Fruit fly (Drosophila melanogaster) whole organism, embryonic: ENCODE results near the gene Cpr.

ENCODE experiments used
- Aef1 ChIP-seq: fragments of 200-800 bp; sonication (Bioruptor generic); IDR thresholded peaks from 3 replicates; pipeline ENCODE4 v1.3.6; 2022; ENCODE audit warnings: missing biosample characterization, missing genetic modification characterization
- Antp ChIP-seq: fragments of 200-800 bp; sonication (Bioruptor generic); optimal IDR thresholded peaks from 3 replicates; lab custom pipeline; 2016; ENCODE audit warnings: missing biosample characterization, missing genetic modification characterization
- Atf6 ChIP-seq: fragments of 200-800 bp; sonication (Bioruptor generic); IDR thresholded peaks from 2 replicates; pipeline ENCODE4 v1.3.6; 2022; ENCODE audit warnings: missing biosample characterization, missing genetic modification characterization
- Bgb ChIP-seq: fragments of 200-800 bp; sonication (Bioruptor generic); IDR thresholded peaks from 2 replicates; pipeline ENCODE4 v1.3.6; 2022; ENCODE audit warnings: missing biosample characterization, missing genetic modification characterization; ENCODE audit not compliant: partially characterized antibody
- CG10366 ChIP-seq: fragments of 200-800 bp; sonication (Bioruptor generic); IDR thresholded peaks from 2 replicates; pipeline ENCODE4 v1.3.6; 2022; ENCODE audit warnings: missing biosample characterization, missing genetic modification characterization
- CG10654 ChIP-seq: fragments of 200-800 bp; sonication (Bioruptor generic); optimal IDR thresholded peaks from 2 replicates; lab custom pipeline; 2016; ENCODE audit warnings: missing biosample characterization, missing genetic modification characterization
- CG11093 ChIP-seq: fragments of 200-800 bp; sonication (Bioruptor generic); IDR thresholded peaks from 3 replicates; pipeline ENCODE4 v1.3.6; 2022; ENCODE audit warnings: missing biosample characterization, missing genetic modification characterization
- CG12769 ChIP-seq: fragments of 200-800 bp; sonication (Bioruptor generic); optimal IDR thresholded peaks from 2 replicates; lab custom pipeline; 2019; ENCODE audit warnings: missing biosample characterization, mild to moderate bottlenecking, missing genetic modification characterization, moderate library complexity
- CG12942 ChIP-seq: fragments of 200-800 bp; sonication (Bioruptor generic); optimal IDR thresholded peaks from 3 replicates; lab custom pipeline; 2016; ENCODE audit warnings: missing biosample characterization, missing genetic modification characterization
- CG13624 ChIP-seq: fragments of 200-800 bp; sonication (Bioruptor generic); optimal IDR thresholded peaks from 2 replicates; lab custom pipeline; 2016; ENCODE audit warnings: missing biosample characterization, missing genetic modification characterization
- CG17912 ChIP-seq: fragments of 200-800 bp; sonication (Bioruptor generic); optimal IDR thresholded peaks from 2 replicates; lab custom pipeline; 2018; ENCODE audit warnings: missing biosample characterization, mild to moderate bottlenecking, missing genetic modification characterization
- CG2712 ChIP-seq: fragments of 200-800 bp; optimal IDR thresholded peaks from 3 replicates; lab custom pipeline; 2019; ENCODE audit warnings: missing biosample characterization, mild to moderate bottlenecking, missing genetic modification characterization, moderate library complexity
- CG34422 ChIP-seq: fragments of 200-800 bp; sonication (Bioruptor generic); IDR thresholded peaks from 3 replicates; pipeline ENCODE4 v1.3.6; 2022; ENCODE audit warnings: missing biosample characterization, missing genetic modification characterization
- CG43689 ChIP-seq: fragments of 200-800 bp; sonication (Bioruptor generic); IDR thresholded peaks from 2 replicates; pipeline ENCODE4 v1.3.6; 2022; ENCODE audit warnings: missing biosample characterization, missing genetic modification characterization
- CG4820 ChIP-seq: fragments of 200-800 bp; sonication (Bioruptor generic); optimal IDR thresholded peaks from 3 replicates; lab custom pipeline; 2016; ENCODE audit warnings: missing biosample characterization, missing genetic modification characterization
- CG4854 ChIP-seq: fragments of 200-800 bp; sonication (Bioruptor generic); optimal IDR thresholded peaks from 2 replicates; lab custom pipeline; 2016; ENCODE audit warnings: missing biosample characterization, missing genetic modification characterization, inconsistent platforms
- CG5245 ChIP-seq: fragments of 200-800 bp; sonication (Bioruptor generic); optimal IDR thresholded peaks from 3 replicates; lab custom pipeline; 2016; ENCODE audit warnings: missing biosample characterization, missing genetic modification characterization
- CG8089 ChIP-seq: fragments of 200-800 bp; sonication (Bioruptor generic); optimal IDR thresholded peaks from 3 replicates; lab custom pipeline; 2016; ENCODE audit warnings: missing biosample characterization, missing genetic modification characterization
- CG8478 ChIP-seq: fragments of >200 bp; optimal IDR thresholded peaks from 2 replicates; lab custom pipeline; 2018
- Dbx ChIP-seq: fragments of 200-800 bp; sonication (Bioruptor generic); IDR thresholded peaks from 3 replicates; pipeline ENCODE4 v1.3.6; 2022; ENCODE audit warnings: missing biosample characterization, missing genetic modification characterization
- Deaf1 ChIP-seq: fragments of 200-800 bp; optimal IDR thresholded peaks from 3 replicates; lab custom pipeline; 2019; ENCODE audit warnings: missing biosample characterization, mild to moderate bottlenecking, missing genetic modification characterization, moderate library complexity
- Drgx ChIP-seq: fragments of 200-800 bp; sonication (Bioruptor generic); IDR thresholded peaks from 2 replicates; pipeline ENCODE4 v1.3.6; 2022; ENCODE audit warnings: missing biosample characterization, missing genetic modification characterization
- Eip74EF ChIP-seq, 2 experiments: fragments of 200-800 bp in 1 of 2; fragments of >200 bp in 1 of 2; sonication (Bioruptor generic) in 1 of 2; optimal IDR thresholded peaks; 2 replicates each; lab custom pipeline; 2017 to 2019; ENCODE audit warnings: missing biosample characterization in 2 of 2, missing genetic modification characterization in 2 of 2, mild to moderate bottlenecking in 1 of 2, moderate library complexity in 1 of 2
- H15 ChIP-seq: fragments of 200-800 bp; sonication (Bioruptor generic); IDR thresholded peaks from 3 replicates; pipeline ENCODE4 v1.3.6; 2022; ENCODE audit warnings: missing biosample characterization, missing genetic modification characterization
- HLH54F ChIP-seq: fragments of 200-800 bp; sonication (Bioruptor generic); optimal IDR thresholded peaks from 3 replicates; lab custom pipeline; 2016; ENCODE audit warnings: missing biosample characterization, missing genetic modification characterization
- Hr3 ChIP-seq: fragments of 200-800 bp; sonication (Bioruptor generic); optimal IDR thresholded peaks from 3 replicates; lab custom pipeline; 2016; ENCODE audit warnings: missing biosample characterization, missing genetic modification characterization
- Hr39 ChIP-seq: fragments of >200 bp; optimal IDR thresholded peaks from 2 replicates; lab custom pipeline; 2017
- MESR4 ChIP-seq: fragments of 200-800 bp; sonication (Bioruptor generic); optimal IDR thresholded peaks from 2 replicates; lab custom pipeline; 2018; ENCODE audit warnings: missing biosample characterization, mild to moderate bottlenecking, missing genetic modification characterization, moderate library complexity
- Max ChIP-seq: fragments of 200-800 bp; sonication (Bioruptor generic); optimal IDR thresholded peaks from 2 replicates; lab custom pipeline; 2016; ENCODE audit warnings: missing biosample characterization, mild to moderate bottlenecking, missing genetic modification characterization
- Sin3A ChIP-seq: fragments of >200 bp; optimal IDR thresholded peaks from 2 replicates; lab custom pipeline; 2018
- Spps ChIP-seq: fragments of 200-800 bp; sonication (Bioruptor generic); optimal IDR thresholded peaks from 2 replicates; lab custom pipeline; 2018; ENCODE audit warnings: missing biosample characterization, mild to moderate bottlenecking, missing genetic modification characterization
- Xrp1 ChIP-seq: fragments of 200-800 bp; sonication (Bioruptor generic); IDR thresholded peaks from 2 replicates; pipeline ENCODE4 v1.3.6; 2022; ENCODE audit warnings: missing biosample characterization, missing genetic modification characterization
- ase ChIP-seq: fragments of 200-800 bp; sonication (Bioruptor generic); IDR thresholded peaks from 3 replicates; pipeline ENCODE4 v1.3.6; 2022; ENCODE audit warnings: missing biosample characterization, missing genetic modification characterization
- bsh ChIP-seq, 2 experiments: fragments of 200-800 bp; sonication (Bioruptor generic); optimal IDR thresholded peaks; 2 replicates each; lab custom pipeline; 2017 to 2018; ENCODE audit warnings: mild to moderate bottlenecking in 2 of 2, missing biosample characterization in 2 of 2, missing genetic modification characterization in 2 of 2, moderate library complexity in 1 of 2
- chif ChIP-seq, 2 experiments: fragments of 200-800 bp; sonication (Bioruptor generic); optimal IDR thresholded peaks; 3 replicates each; lab custom pipeline; 2016; ENCODE audit warnings: missing biosample characterization in 2 of 2, missing genetic modification characterization in 2 of 2
- da ChIP-seq: fragments of 200-800 bp; sonication (Bioruptor generic); optimal IDR thresholded peaks from 2 replicates; lab custom pipeline; 2016; ENCODE audit warnings: missing biosample characterization, missing genetic modification characterization
- dmrt11E ChIP-seq: fragments of 200-800 bp; sonication (Bioruptor generic); optimal IDR thresholded peaks from 3 replicates; lab custom pipeline; 2018; ENCODE audit warnings: missing biosample characterization, mild to moderate bottlenecking, missing genetic modification characterization, moderate library complexity
- ems ChIP-seq: fragments of 200-800 bp; sonication (Bioruptor generic); optimal IDR thresholded peaks from 3 replicates; lab custom pipeline; 2016; ENCODE audit warnings: missing biosample characterization, missing genetic modification characterization
- knrl ChIP-seq: fragments of 200-800 bp; sonication (Bioruptor generic); IDR thresholded peaks from 3 replicates; pipeline ENCODE4 v1.3.6; 2022; ENCODE audit warnings: missing biosample characterization, missing genetic modification characterization; ENCODE audit not compliant: partially characterized antibody
- lmd ChIP-seq: fragments of 200-800 bp; sonication (Bioruptor generic); IDR thresholded peaks from 2 replicates; pipeline ENCODE4 v1.3.6; 2022; ENCODE audit warnings: missing biosample characterization, missing genetic modification characterization
- mld ChIP-seq: fragments of 200-800 bp; sonication (Bioruptor generic); IDR thresholded peaks from 3 replicates; pipeline ENCODE4 v1.3.6; 2022; ENCODE audit warnings: missing biosample characterization, missing genetic modification characterization; ENCODE audit not compliant: partially characterized antibody
- pan ChIP-seq, 4 experiments: fragments of >200 bp in 3 of 4; fragments of 200-800 bp in 1 of 4; sonication (Bioruptor generic) in 1 of 4; optimal IDR thresholded peaks in 3 of 4; IDR thresholded peaks in 1 of 4; 2 replicates each; pipeline versions ENCODE4 v1.3.6 to Lab custom; 2017 to 2022; ENCODE audit warnings: missing biosample characterization in 2 of 4, missing genetic modification characterization in 2 of 4, mixed read lengths in 1 of 4
- pb ChIP-seq: fragments of 200-800 bp; sonication (Bioruptor generic); optimal IDR thresholded peaks from 3 replicates; lab custom pipeline; 2016; ENCODE audit warnings: missing biosample characterization, missing genetic modification characterization
- pnt ChIP-seq: fragments of 200-800 bp; sonication (Bioruptor generic); optimal IDR thresholded peaks from 3 replicates; lab custom pipeline; 2016; ENCODE audit warnings: missing biosample characterization, missing genetic modification characterization
- psq ChIP-seq: fragments of 200-800 bp; sonication (Bioruptor generic); optimal IDR thresholded peaks from 2 replicates; lab custom pipeline; 2017; ENCODE audit warnings: missing biosample characterization, missing genetic modification characterization
- so ChIP-seq: fragments of 200-800 bp; sonication (Bioruptor generic); IDR thresholded peaks from 3 replicates; pipeline ENCODE4 v1.3.6; 2022; ENCODE audit warnings: missing biosample characterization, missing genetic modification characterization
- ssp ChIP-seq: fragments of 200-800 bp; sonication (Bioruptor generic); IDR thresholded peaks from 2 replicates; pipeline ENCODE4 v1.3.6; 2022; ENCODE audit warnings: missing biosample characterization, missing genetic modification characterization
- vvl ChIP-seq: fragments of 200-800 bp; sonication (Bioruptor generic); IDR thresholded peaks from 2 replicates; pipeline ENCODE4 v1.3.6; 2022; ENCODE audit warnings: missing biosample characterization, missing genetic modification characterization
- z ChIP-seq: fragments of 200-800 bp; sonication (Bioruptor generic); IDR thresholded peaks from 3 replicates; pipeline ENCODE4 v1.3.6; 2022; ENCODE audit warnings: missing biosample characterization, missing genetic modification characterization
- zfh1 ChIP-seq: fragments of 200-800 bp; sonication (Bioruptor generic); IDR thresholded peaks from 3 replicates; pipeline ENCODE4 v1.3.6; 2022; ENCODE audit warnings: missing biosample characterization, missing genetic modification characterization

Cpr gene

dm6 chr2L:6323536-6324385 lies 14.9 kb upstream of the Cpr start, which contains the start of gene PDZ-GEF (continued):
- TF ChIP-seq pb (no peak), CG2712 (tag; lab: Kevin White, UChicago) (peak; percentile 67), psq (GFP tag; lab: Kevin White, UChicago) (no peak), CG10366 (GFP tag; lab: Robert Waterston, UW) (peak; percentile 50; the same call in 1 of the 2 replicates), CG10654 (GFP tag; lab: Kevin White, UChicago) (peak; percentile 22), ems (GFP tag; lab: Kevin White, UChicago) (no peak), chif (GFP tag; optimal IDR thresholded peaks at IDR 0.05; lab: Kevin White, UChicago) (peak; percentile 25 to 74), Hr3 (GFP tag; lab: Kevin White, UChicago) (peak; percentile 35), pnt (GFP tag; lab: Kevin White, UChicago) (peak; percentile 32), mld (no peak), CG8478 (peak; percentile 97), Deaf1 (tag; lab: Kevin White, UChicago) (peak; percentile 17), Eip74EF (GFP tag; optimal IDR thresholded peaks at IDR 0.05; lab: Kevin White, UChicago) (no peak), dmrt11E (tag; lab: Kevin White, UChicago) (peak; percentile 50), da (peak; percentile 35), z (GFP tag; lab: Robert Waterston, UW) (no peak), Max (GFP tag; lab: Kevin White, UChicago) (peak; percentile 34), CG12942 (GFP tag; lab: Kevin White, UChicago) (peak; percentile 27), Aef1 (GFP tag; lab: Robert Waterston, UW) (no peak), CG43689 (GFP tag; lab: Robert Waterston, UW) (no peak), Bgb (GFP tag; lab: Robert Waterston, UW) (peak; percentile 54), zfh1 (GFP tag; lab: Robert Waterston, UW) (peak; percentile 73), bsh (GFP tag; optimal IDR thresholded peaks at IDR 0.05; lab: Kevin White, UChicago) (peak in 1 of 2 experiments; percentile 47), Drgx (GFP tag; lab: Robert Waterston, UW) (no peak), CG12769 (tag; lab: Kevin White, UChicago) (no peak), ssp (peak; percentile 63), Antp (GFP tag; lab: Kevin White, UChicago) (peak; percentile 56), CG4820 (GFP tag; lab: Kevin White, UChicago) (peak; percentile 46), HLH54F (GFP tag; lab: Kevin White, UChicago) (peak; percentile 16), so (GFP tag; lab: Robert Waterston, UW) (0 out of 3 replicates have a peak, but pooled peaks have one; percentile 41), CG4854 (GFP tag; lab: Kevin White, UChicago) (peak; percentile 63), ase (peak; percentile 27; the same call in 1 of the 3 replicates), knrl (GFP tag; lab: Robert Waterston, UW) (peak; percentile 50; the same call in 2 of the 3 replicates), Atf6 (GFP tag; lab: Robert Waterston, UW) (no peak), Sin3A (lab: Kevin White, UChicago) (peak; percentile 41), CG8089 (GFP tag; lab: Kevin White, UChicago) (peak; percentile 64), pan (optimal IDR thresholded peaks at IDR 0.05; lab: Kevin White, UChicago) (no peak), pan (GFP tag; optimal IDR thresholded peaks at IDR 0.05 in 1 of 2, IDR thresholded peaks at IDR 0.05 in 1 of 2) (peak in 1 of 2 experiments; percentile 47), lmd (GFP tag; lab: Robert Waterston, UW) (peak; percentile 16; the same call in 1 of the 2 replicates), CG13624 (GFP tag; lab: Kevin White, UChicago) (peak; percentile 37), Spps (tag; lab: Kevin White, UChicago) (no peak), Dbx (GFP tag; lab: Robert Waterston, UW) (peak; percentile 68; the same call in 2 of the 3 replicates), Xrp1 (GFP tag; lab: Robert Waterston, UW) (no peak), CG34422 (GFP tag; lab: Robert Waterston, UW) (peak; percentile 68), MESR4 (GFP tag; lab: Kevin White, UChicago) (peak; percentile 87), Hr39 (lab: Kevin White, UChicago) (no peak), H15 (peak; percentile 69; the same call in 2 of the 3 replicates), CG11093 (GFP tag; lab: Robert Waterston, UW) (no peak), CG17912 (GFP tag; lab: Kevin White, UChicago) (no peak), CG5245 (peak; percentile 59), vvl (GFP tag; lab: Robert Waterston, UW) (peak; percentile 82)
